Worm (Caenorhabditis elegans) whole organism, L1 larva: ENCODE results near the gene pho-8.

ENCODE experiments used
- C16A3.4 ChIP-seq: fragments of 150-350 bp; optimal IDR thresholded peaks from 2 replicates; lab custom pipeline; 2014; ENCODE audit warnings: missing biosample characterization, missing genetic modification characterization
- aha-1 ChIP-seq: fragments of 150-350 bp; optimal IDR thresholded peaks from 2 replicates; lab custom pipeline; 2014; ENCODE audit warnings: missing biosample characterization, missing genetic modification characterization
- aly-2 ChIP-seq: fragments of 150-350 bp; optimal IDR thresholded peaks from 2 replicates; lab custom pipeline; 2014; ENCODE audit warnings: missing biosample characterization, missing genetic modification characterization
- blmp-1 ChIP-seq: fragments of 150-350 bp; optimal IDR thresholded peaks from 2 replicates; lab custom pipeline; 2014; ENCODE audit warnings: missing biosample characterization, missing genetic modification characterization
- ceh-63 ChIP-seq: fragments of 200-800 bp; sonication (Bioruptor generic); optimal IDR thresholded peaks from 2 replicates; lab custom pipeline; 2018; ENCODE audit warnings: mild to moderate bottlenecking, missing genetic modification characterization, missing compliant biosample characterization
- ceh-82 ChIP-seq, 3 experiments: fragments of 150-350 bp in 1 of 3; sonication (generic microtip) in 2 of 3; optimal IDR thresholded peaks; 2 replicates each; lab custom pipeline; 2014 to 2017; ENCODE audit warnings: missing biosample characterization in 3 of 3, missing genetic modification characterization in 3 of 3
- ceh-88 ChIP-seq: fragments of 200-800 bp; sonication (Bioruptor generic); IDR thresholded peaks from 2 replicates; pipeline ENCODE4 v1.3.6; 2022; ENCODE audit warnings: missing genetic modification characterization, missing compliant biosample characterization
- ceh-90 ChIP-seq: sonication (generic microtip); optimal IDR thresholded peaks from 2 replicates; lab custom pipeline; 2016; ENCODE audit warnings: missing genetic modification characterization, missing compliant biosample characterization
- efl-1 ChIP-seq, 4 experiments: fragments of 150-350 bp; optimal IDR thresholded peaks in 3 of 4; peaks in 1 of 4; 1 replicate in 1 of 4; 2 replicates in 3 of 4; lab custom pipeline; 2014; ENCODE audit warnings: missing biosample characterization in 2 of 4, missing genetic modification characterization in 2 of 4, missing genetic modification reagents in 2 of 4
- egl-13 ChIP-seq: sonication (generic microtip); optimal IDR thresholded peaks from 2 replicates; lab custom pipeline; 2016; ENCODE audit warnings: missing genotype, missing genetic modification reagents, missing genetic modification characterization, missing compliant biosample characterization
- egl-27 ChIP-seq, 2 experiments: fragments of 150-350 bp in 1 of 2; sonication (generic microtip); optimal IDR thresholded peaks; 3 replicates each; lab custom pipeline; 2017 to 2018; ENCODE audit warnings: missing biosample characterization in 2 of 2, missing genetic modification characterization in 2 of 2, missing genetic modification reagents in 2 of 2
- fkh-8 ChIP-seq: sonication (generic microtip); optimal IDR thresholded peaks from 2 replicates; lab custom pipeline; 2016; ENCODE audit warnings: mild to moderate bottlenecking, missing genetic modification characterization, missing compliant biosample characterization
- isw-1 ChIP-seq: fragments of 200-800 bp; sonication (Bioruptor generic); IDR thresholded peaks from 2 replicates; pipeline ENCODE4 v1.3.6; 2022; ENCODE audit warnings: missing genetic modification characterization, missing compliant biosample characterization
- lin-14 ChIP-seq: fragments of 200-800 bp; sonication (Bioruptor generic); optimal IDR thresholded peaks from 2 replicates; lab custom pipeline; 2018; ENCODE audit warnings: mild to moderate bottlenecking, missing genetic modification characterization, moderate library complexity, missing compliant biosample characterization
- lin-35 ChIP-seq, 2 experiments: fragments of 150-350 bp; optimal IDR thresholded peaks; 2 replicates each; lab custom pipeline; 2014; ENCODE audit warnings: missing biosample characterization in 2 of 2, missing genetic modification characterization in 2 of 2, missing genetic modification reagents in 2 of 2
- lin-39 ChIP-seq: fragments of 150-350 bp; optimal IDR thresholded peaks from 2 replicates; lab custom pipeline; 2014; ENCODE audit warnings: missing biosample characterization, missing genetic modification reagents, missing genetic modification characterization
- lir-3 ChIP-seq: sonication (generic microtip); optimal IDR thresholded peaks from 2 replicates; lab custom pipeline; 2016; ENCODE audit warnings: mild to moderate bottlenecking, missing genetic modification characterization, moderate library complexity, missing compliant biosample characterization; ENCODE audit not compliant: poor library complexity
- lsy-2 ChIP-seq, 2 experiments: fragments of 150-350 bp; optimal IDR thresholded peaks; 2 replicates each; lab custom pipeline; 2014; ENCODE audit warnings: missing biosample characterization in 2 of 2, missing genetic modification characterization in 2 of 2
- mab-9 ChIP-seq: fragments of 200-800 bp; sonication (Bioruptor generic); IDR thresholded peaks from 2 replicates; pipeline ENCODE4 v1.3.6; 2022; ENCODE audit warnings: missing genetic modification reagents, missing genetic modification characterization, missing compliant biosample characterization
- mdl-1 ChIP-seq, 2 experiments: fragments of 150-350 bp; optimal IDR thresholded peaks; 2 replicates each; lab custom pipeline; 2014 to 2017; ENCODE audit warnings: missing biosample characterization in 2 of 2, missing genetic modification characterization in 2 of 2, inconsistent platforms in 1 of 2
- mef-2 ChIP-seq: fragments of 150-350 bp; optimal IDR thresholded peaks from 2 replicates; lab custom pipeline; 2014; ENCODE audit warnings: missing biosample characterization, missing genetic modification characterization
- nhr-11 ChIP-seq: fragments of 150-350 bp; optimal IDR thresholded peaks from 2 replicates; lab custom pipeline; 2014; ENCODE audit warnings: missing biosample characterization, missing genetic modification characterization
- nhr-19 ChIP-seq: fragments of 200-800 bp; sonication (Bioruptor generic); conservative IDR thresholded peaks from 2 replicates; pipeline ENCODE4 v1.3.6; 2022; ENCODE audit warnings: missing genetic modification characterization, missing compliant biosample characterization
- nhr-20 ChIP-seq: sonication (generic microtip); optimal IDR thresholded peaks from 2 replicates; lab custom pipeline; 2016; ENCODE audit warnings: mild to moderate bottlenecking, missing genetic modification characterization, missing compliant biosample characterization
- nhr-237 ChIP-seq: fragments of 150-350 bp; optimal IDR thresholded peaks from 2 replicates; lab custom pipeline; 2014; ENCODE audit warnings: missing biosample characterization, missing genetic modification characterization
- nhr-47 ChIP-seq: sonication (generic microtip); optimal IDR thresholded peaks from 2 replicates; lab custom pipeline; 2016; ENCODE audit warnings: mild to moderate bottlenecking, missing genetic modification characterization, moderate library complexity, missing compliant biosample characterization
- nhr-71 ChIP-seq: sonication (generic microtip); optimal IDR thresholded peaks from 2 replicates; lab custom pipeline; 2016; ENCODE audit warnings: mild to moderate bottlenecking, missing genetic modification characterization, moderate library complexity, missing compliant biosample characterization
- nhr-85 ChIP-seq: sonication (generic microtip); peaks from one replicate; lab custom pipeline; 2016; ENCODE audit warnings: missing genetic modification characterization, inconsistent platforms, missing compliant biosample characterization
- pag-3 ChIP-seq: sonication (generic microtip); optimal IDR thresholded peaks from 2 replicates; lab custom pipeline; 2017; ENCODE audit warnings: missing genetic modification characterization, mild to moderate bottlenecking, missing compliant biosample characterization, antibody characterized with exemption, borderline replicate concordance; ENCODE audit not compliant: insufficient read depth
- swsn-7 ChIP-seq: sonication (generic microtip); optimal IDR thresholded peaks from 2 replicates; lab custom pipeline; 2016; ENCODE audit warnings: missing genetic modification characterization, missing compliant biosample characterization
- tbx-2 ChIP-seq: sonication (generic microtip); optimal IDR thresholded peaks from 2 replicates; lab custom pipeline; 2016; ENCODE audit warnings: missing genetic modification characterization, missing compliant biosample characterization
- tlp-1 ChIP-seq: fragments of 150-350 bp; optimal IDR thresholded peaks from 2 replicates; lab custom pipeline; 2014; ENCODE audit warnings: missing biosample characterization, missing genetic modification characterization
- unc-86 ChIP-seq: sonication (generic microtip); optimal IDR thresholded peaks from 2 replicates; lab custom pipeline; 2016; ENCODE audit warnings: missing genetic modification characterization, missing compliant biosample characterization
- zag-1 ChIP-seq: fragments of 150-350 bp; optimal IDR thresholded peaks from 2 replicates; lab custom pipeline; 2014; ENCODE audit warnings: missing biosample characterization, missing genetic modification characterization
- ztf-4 ChIP-seq: fragments of 150-350 bp; optimal IDR thresholded peaks from 2 replicates; lab custom pipeline; 2014; ENCODE audit warnings: missing biosample characterization, missing genetic modification characterization

pho-8 gene

ce11 chrV:11853723-11854122 lies 20.3 kb downstream of the pho-8 start (continued):
- no peak for TF ChIP-seq C16A3.4
- no peak for TF ChIP-seq egl-13 (tag; lab: Kevin White, UChicago)
- TF ChIP-seq nhr-19, result no peak
- TF ChIP-seq lin-14 (GFP tag; lab: Kevin White, UChicago), result peak; percentile 40
- TF ChIP-seq lir-3 (tag; lab: Kevin White, UChicago), result no peak
- TF ChIP-seq aha-1 (tag; lab: Kevin White, UChicago), result no peak
- TF ChIP-seq pag-3, result no peak
- no peak for TF ChIP-seq lin-39 (tag; lab: Kevin White, UChicago)
- no peak for TF ChIP-seq ceh-63 (GFP tag; lab: Kevin White, UChicago)
- peak; percentile 23 for TF ChIP-seq unc-86 (tag; lab: Kevin White, UChicago)
- TF ChIP-seq ceh-90 (tag; lab: Kevin White, UChicago), result no peak
- TF ChIP-seq, all 84 proteins: peak for 5

- TF ChIP-seq lin-14 (GFP tag; lab: Kevin White, UChicago) (peak; percentile 75), fkh-8 (peak; percentile 82), tbx-2 (peak; percentile 27), isw-1 (GFP tag; lab: Robert Waterston, UW) (no peak), egl-27 (tag; optimal IDR thresholded peaks at IDR 0.05; lab: Kevin White, UChicago) (no peak), nhr-11 (tag; lab: Kevin White, UChicago) (peak; percentile 54), nhr-237 (tag; lab: Kevin White, UChicago) (peak; percentile 54), swsn-7 (tag; lab: Kevin White, UChicago) (peak; percentile 29), nhr-71 (peak; percentile 64), lsy-2 (tag; optimal IDR thresholded peaks at IDR 0.05; lab: Kevin White, UChicago) (peak; percentile 1 to 20), nhr-47 (tag; lab: Kevin White, UChicago) (peak; percentile 60), mab-9 (GFP tag; lab: Robert Waterston, UW) (no peak), nhr-20 (tag; lab: Kevin White, UChicago) (peak; percentile 20)
Measured at ce11 chrV:11854905-11855304, 21.5 kb downstream of the pho-8 start.

DNA sequence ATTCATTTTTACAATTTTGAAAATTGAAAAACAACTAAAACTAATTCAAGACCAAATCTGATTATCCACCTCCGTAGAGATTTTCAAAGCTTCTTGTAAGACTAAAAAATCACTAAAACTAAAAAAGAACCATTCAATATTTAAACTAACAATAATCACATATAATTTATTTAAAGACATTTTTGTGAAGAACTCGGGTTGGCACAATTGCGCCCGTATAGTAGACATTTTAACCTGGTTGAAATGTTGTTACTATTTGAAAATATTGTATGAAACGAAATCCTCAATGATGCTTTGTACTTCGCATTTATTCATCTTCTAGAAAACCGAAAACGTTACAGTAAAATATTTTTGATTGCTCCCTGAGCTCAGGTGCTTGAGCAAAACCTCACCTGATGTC lies 22.6 kb downstream of the pho-8 start:
- no peak for TF ChIP-seq unc-86 (tag; lab: Kevin White, UChicago)
- no peak for TF ChIP-seq tbx-2
- TF ChIP-seq ztf-4 (tag; lab: Kevin White, UChicago), result no peak
- TF ChIP-seq nhr-19, result no peak
- TF ChIP-seq blmp-1, result no peak
- TF ChIP-seq aha-1 (tag; lab: Kevin White, UChicago), result no peak
- no peak for TF ChIP-seq mdl-1 (tag; optimal IDR thresholded peaks at IDR 0.05; lab: Kevin White, UChicago)
- TF ChIP-seq aly-2 (tag; lab: Kevin White, UChicago), result no peak
- no peak for TF ChIP-seq tlp-1 (tag; lab: Kevin White, UChicago)
- no peak for TF ChIP-seq nhr-47 (tag; lab: Kevin White, UChicago)
- TF ChIP-seq nhr-85 (tag; lab: Kevin White, UChicago), result no peak
- no peak for TF ChIP-seq lin-35 (GFP tag; optimal IDR thresholded peaks at IDR 0.05; lab: Kevin White, UChicago)
- no peak for TF ChIP-seq nhr-71
- no peak for TF ChIP-seq ceh-82 (tag; optimal IDR thresholded peaks at IDR 0.05; lab: Kevin White, UChicago)
- TF ChIP-seq mef-2, result no peak

DNA sequence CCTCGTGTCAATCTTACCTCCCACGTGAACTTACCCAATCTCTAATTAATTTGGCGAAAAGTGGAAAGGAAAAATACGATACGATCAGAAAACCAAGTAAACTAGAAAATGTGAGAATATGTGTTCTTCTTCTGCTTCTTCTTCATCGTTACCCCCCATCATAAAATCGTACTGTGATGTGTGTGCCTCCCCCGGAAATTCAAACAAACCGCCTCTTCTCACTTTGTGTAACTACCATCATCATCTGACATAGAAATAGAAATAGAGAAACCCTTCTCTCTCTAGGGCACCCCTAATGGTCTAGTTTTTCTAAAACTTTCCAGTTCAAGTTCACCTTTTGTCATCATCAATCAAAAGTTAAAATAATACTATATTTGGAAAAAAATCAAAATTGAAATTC lies 24.3 kb downstream of the pho-8 start:
- no peak for TF ChIP-seq isw-1 (GFP tag; lab: Robert Waterston, UW)
- no peak for TF ChIP-seq zag-1 (tag; lab: Kevin White, UChicago)
- TF ChIP-seq efl-1 (optimal IDR thresholded peaks at IDR 0.05; lab: Kevin White, UChicago), result no peak
- peak in 1 of 2 experiments; percentile 38 for TF ChIP-seq efl-1 (GFP tag; optimal IDR thresholded peaks at IDR 0.05 in 1 of 2; lab: Kevin White, UChicago)
- TF ChIP-seq ceh-88 (GFP tag; lab: Robert Waterston, UW), result no peak
- TF ChIP-seq, all 84 proteins: peak for 1
